Fruit fly (Drosophila melanogaster) whole organism, embryonic: ENCODE data around the gene anox.

ENCODE experiments used
- CG1233 ChIP-seq: fragments of 200-800 bp; sonication (Bioruptor generic); optimal IDR thresholded peaks from 4 replicates; lab custom pipeline; 2018; ENCODE audit warnings: missing biosample characterization, mild to moderate bottlenecking, missing genetic modification characterization
- CG14441 ChIP-seq: fragments of 200-800 bp; sonication (Bioruptor generic); IDR thresholded peaks from 2 replicates; pipeline ENCODE4 v1.3.6; 2022; ENCODE audit warnings: missing biosample characterization, missing genetic modification characterization
- CG14860 ChIP-seq: fragments of 200-800 bp; sonication (Bioruptor generic); IDR thresholded peaks from 3 replicates; pipeline ENCODE4 v1.3.6; 2022; ENCODE audit warnings: missing biosample characterization, missing genetic modification characterization; ENCODE audit not compliant: partially characterized antibody
- CG1603 ChIP-seq: fragments of 200-800 bp; sonication (Bioruptor generic); optimal IDR thresholded peaks from 2 replicates; lab custom pipeline; 2019; ENCODE audit warnings: missing biosample characterization, mild to moderate bottlenecking, missing genetic modification characterization, moderate library complexity
- CG16779 ChIP-seq: fragments of 200-800 bp; sonication (Bioruptor generic); IDR thresholded peaks from 2 replicates; pipeline ENCODE4 v1.3.6; 2022; ENCODE audit warnings: missing biosample characterization, missing genetic modification characterization
- CG17829 ChIP-seq: fragments of 200-800 bp; optimal IDR thresholded peaks from 2 replicates; lab custom pipeline; 2019; ENCODE audit warnings: missing biosample characterization, mild to moderate bottlenecking, missing genetic modification characterization, moderate library complexity
- CG17912 ChIP-seq: fragments of 200-800 bp; sonication (Bioruptor generic); optimal IDR thresholded peaks from 2 replicates; lab custom pipeline; 2018; ENCODE audit warnings: missing biosample characterization, mild to moderate bottlenecking, missing genetic modification characterization
- CG18011 ChIP-seq: fragments of 200-800 bp; sonication (Bioruptor generic); optimal IDR thresholded peaks from 2 replicates; lab custom pipeline; 2017; ENCODE audit warnings: missing biosample characterization, missing genetic modification characterization, mild to moderate bottlenecking, moderate library complexity, missing genotype
- CG1832 ChIP-seq: fragments of 200-800 bp; sonication (Bioruptor generic); optimal IDR thresholded peaks from 2 replicates; lab custom pipeline; 2017; ENCODE audit warnings: missing biosample characterization, mild to moderate bottlenecking, missing genetic modification characterization, inconsistent platforms
- CG2202 ChIP-seq: fragments of 200-800 bp; sonication (Bioruptor generic); optimal IDR thresholded peaks from 2 replicates; lab custom pipeline; 2018; ENCODE audit warnings: missing biosample characterization, mild to moderate bottlenecking, missing genetic modification characterization
- CG2889 ChIP-seq: fragments of 200-800 bp; sonication (Bioruptor generic); IDR thresholded peaks from 3 replicates; pipeline ENCODE4 v1.3.6; 2022; ENCODE audit warnings: missing biosample characterization, missing genetic modification characterization
- CG31388 ChIP-seq: fragments of 200-800 bp; sonication (Bioruptor generic); optimal IDR thresholded peaks from 2 replicates; lab custom pipeline; 2016; ENCODE audit warnings: missing biosample characterization, missing genetic modification characterization
- CG3995 ChIP-seq: fragments of 200-800 bp; sonication (Bioruptor generic); optimal IDR thresholded peaks from 3 replicates; lab custom pipeline; 2016; ENCODE audit warnings: missing biosample characterization, missing genetic modification characterization
- CG4404 ChIP-seq: fragments of 200-800 bp; sonication (Bioruptor generic); IDR thresholded peaks from 2 replicates; pipeline ENCODE4 v1.3.6; 2022; ENCODE audit warnings: missing biosample characterization, missing genetic modification characterization
- CG4820 ChIP-seq: fragments of 200-800 bp; sonication (Bioruptor generic); optimal IDR thresholded peaks from 3 replicates; lab custom pipeline; 2016; ENCODE audit warnings: missing biosample characterization, missing genetic modification characterization
- CG6683 ChIP-seq: fragments of 200-800 bp; sonication (Bioruptor generic); optimal IDR thresholded peaks from 2 replicates; lab custom pipeline; 2017; ENCODE audit warnings: missing biosample characterization, mild to moderate bottlenecking, missing genetic modification characterization, missing genetic modification reagents
- CG7987 ChIP-seq: fragments of 200-800 bp; sonication (Bioruptor generic); optimal IDR thresholded peaks from 2 replicates; lab custom pipeline; 2018; ENCODE audit warnings: missing biosample characterization, mild to moderate bottlenecking, missing genetic modification characterization, moderate library complexity
- CG8281 ChIP-seq: fragments of 200-800 bp; sonication (Bioruptor generic); optimal IDR thresholded peaks from 2 replicates; lab custom pipeline; 2018; ENCODE audit warnings: missing biosample characterization, mild to moderate bottlenecking, missing genetic modification characterization, moderate library complexity
- CG9817 ChIP-seq: fragments of 200-800 bp; sonication (Bioruptor generic); optimal IDR thresholded peaks from 2 replicates; lab custom pipeline; 2018; ENCODE audit warnings: missing biosample characterization, mild to moderate bottlenecking, missing genetic modification characterization, moderate library complexity
- D19A ChIP-seq: fragments of 200-800 bp; optimal IDR thresholded peaks from 3 replicates; lab custom pipeline; 2019; ENCODE audit warnings: missing biosample characterization, mild to moderate bottlenecking, missing genetic modification characterization, moderate library complexity
- Dip2 ChIP-seq: fragments of 200-800 bp; sonication (Bioruptor generic); IDR thresholded peaks from 2 replicates; pipeline ENCODE4 v1.3.6; 2022; ENCODE audit warnings: missing biosample characterization, missing genetic modification characterization
- Doc2 ChIP-seq: fragments of 200-800 bp; sonication (Bioruptor generic); IDR thresholded peaks from 2 replicates; pipeline ENCODE4 v1.3.6; 2022; ENCODE audit warnings: missing biosample characterization, missing genetic modification characterization
- Drgx ChIP-seq: fragments of 200-800 bp; sonication (Bioruptor generic); IDR thresholded peaks from 2 replicates; pipeline ENCODE4 v1.3.6; 2022; ENCODE audit warnings: missing biosample characterization, missing genetic modification characterization
- Ets65A ChIP-seq: fragments of 200-800 bp; sonication (Bioruptor generic); peaks from one replicate; lab custom pipeline; 2016; ENCODE audit warnings: missing biosample characterization, missing genetic modification characterization
- Fer1 ChIP-seq: fragments of 200-800 bp; sonication (Bioruptor generic); optimal IDR thresholded peaks from 2 replicates; lab custom pipeline; 2017; ENCODE audit warnings: missing biosample characterization, mild to moderate bottlenecking, missing genetic modification characterization
- Fer3 ChIP-seq: fragments of 200-800 bp; sonication (Bioruptor generic); optimal IDR thresholded peaks from 2 replicates; lab custom pipeline; 2018; ENCODE audit warnings: missing biosample characterization, mild to moderate bottlenecking, missing genetic modification characterization, moderate library complexity
- Hr51 ChIP-seq, 2 experiments: fragments of 200-800 bp; sonication (Bioruptor generic); optimal IDR thresholded peaks; 2 replicates in 1 of 2; 3 replicates in 1 of 2; lab custom pipeline; 2016 to 2018; ENCODE audit warnings: missing biosample characterization in 2 of 2, missing genetic modification characterization in 2 of 2, mild to moderate bottlenecking in 1 of 2, moderate library complexity in 1 of 2
- MBD-R2 ChIP-seq: fragments of 200-800 bp; sonication (Bioruptor generic); IDR thresholded peaks from 2 replicates; pipeline ENCODE4 v1.3.6; 2022; ENCODE audit warnings: missing biosample characterization, missing genetic modification characterization
- MESR4 ChIP-seq: fragments of 200-800 bp; sonication (Bioruptor generic); optimal IDR thresholded peaks from 2 replicates; lab custom pipeline; 2018; ENCODE audit warnings: missing biosample characterization, mild to moderate bottlenecking, missing genetic modification characterization, moderate library complexity
- Med ChIP-seq: fragments of 200-800 bp; sonication (Bioruptor generic); peaks from one replicate; lab custom pipeline; 2016; ENCODE audit warnings: missing biosample characterization, missing genetic modification characterization, mild to moderate bottlenecking, inconsistent platforms, moderate library complexity
- Opbp ChIP-seq: fragments of 200-800 bp; sonication (Bioruptor generic); IDR thresholded peaks from 3 replicates; pipeline ENCODE4 v1.3.6; 2022; ENCODE audit warnings: missing biosample characterization, missing genetic modification characterization; ENCODE audit not compliant: partially characterized antibody
- Pdp1 ChIP-seq, 2 experiments: fragments of 200-800 bp; sonication (Bioruptor generic); optimal IDR thresholded peaks; 3 replicates each; lab custom pipeline; 2016; ENCODE audit warnings: missing biosample characterization in 2 of 2, missing genetic modification characterization in 2 of 2, mild to moderate bottlenecking in 1 of 2, moderate library complexity in 1 of 2
- Sox102F ChIP-seq: fragments of 200-800 bp; sonication (Bioruptor generic); optimal IDR thresholded peaks from 2 replicates; lab custom pipeline; 2018; ENCODE audit warnings: missing biosample characterization, mild to moderate bottlenecking, missing genetic modification characterization, moderate library complexity
- Sry-δ ChIP-seq: fragments of 200-800 bp; sonication (Bioruptor generic); optimal IDR thresholded peaks from 2 replicates; lab custom pipeline; 2016; ENCODE audit warnings: missing biosample characterization, missing genetic modification characterization
- crol ChIP-seq: fragments of 200-800 bp; sonication (Bioruptor generic); IDR thresholded peaks from 2 replicates; pipeline ENCODE4 v1.3.6; 2022; ENCODE audit warnings: missing biosample characterization, missing genetic modification characterization
- dmrt11E ChIP-seq: fragments of 200-800 bp; sonication (Bioruptor generic); optimal IDR thresholded peaks from 3 replicates; lab custom pipeline; 2018; ENCODE audit warnings: missing biosample characterization, mild to moderate bottlenecking, missing genetic modification characterization, moderate library complexity
- dysf ChIP-seq: fragments of 200-800 bp; sonication (Bioruptor generic); IDR thresholded peaks from 3 replicates; pipeline ENCODE4 v1.3.6; 2022; ENCODE audit warnings: missing biosample characterization, missing genetic modification characterization
- ems ChIP-seq: fragments of 200-800 bp; sonication (Bioruptor generic); optimal IDR thresholded peaks from 3 replicates; lab custom pipeline; 2016; ENCODE audit warnings: missing biosample characterization, missing genetic modification characterization
- fru ChIP-seq: fragments of >200 bp; optimal IDR thresholded peaks from 2 replicates; lab custom pipeline; 2017
- lola ChIP-seq, 3 experiments: fragments of >200 bp in 2 of 3; fragments of 200-800 bp in 1 of 3; sonication (Bioruptor generic) in 1 of 3; optimal IDR thresholded peaks; 2 replicates each; lab custom pipeline; 2017 to 2019; ENCODE audit warnings: missing biosample characterization in 3 of 3, missing genetic modification characterization in 3 of 3, mild to moderate bottlenecking in 1 of 3, moderate library complexity in 1 of 3
- nmo ChIP-seq: fragments of 200-800 bp; sonication (Bioruptor generic); optimal IDR thresholded peaks from 2 replicates; lab custom pipeline; 2018; ENCODE audit warnings: missing biosample characterization, mild to moderate bottlenecking, missing genetic modification characterization, moderate library complexity
- odd ChIP-seq: fragments of 200-800 bp; sonication (Bioruptor generic); optimal IDR thresholded peaks from 2 replicates; lab custom pipeline; 2017; ENCODE audit warnings: missing biosample characterization, mild to moderate bottlenecking, missing genetic modification characterization
- pfk ChIP-seq: fragments of 200-800 bp; sonication (Bioruptor generic); optimal IDR thresholded peaks from 2 replicates; lab custom pipeline; 2018; ENCODE audit warnings: missing biosample characterization, mild to moderate bottlenecking, missing genetic modification characterization, moderate library complexity
- ro ChIP-seq: fragments of 200-800 bp; sonication (Bioruptor generic); IDR thresholded peaks from 2 replicates; pipeline ENCODE4 v1.3.6; 2022; ENCODE audit warnings: missing biosample characterization, missing genetic modification characterization
- slbo ChIP-seq: fragments of 200-800 bp; sonication (Bioruptor generic); IDR thresholded peaks from 2 replicates; pipeline ENCODE4 v1.3.6; 2022; ENCODE audit warnings: missing biosample characterization, missing genetic modification characterization
- slp2 ChIP-seq: fragments of 200-800 bp; sonication (Bioruptor generic); optimal IDR thresholded peaks from 2 replicates; lab custom pipeline; 2016; ENCODE audit warnings: missing biosample characterization, missing genetic modification characterization
- sqz ChIP-seq: fragments of 200-800 bp; sonication (Bioruptor generic); optimal IDR thresholded peaks from 3 replicates; lab custom pipeline; 2018; ENCODE audit warnings: missing biosample characterization, mild to moderate bottlenecking, missing genetic modification characterization
- ttk ChIP-seq: fragments of 200-800 bp; sonication (Bioruptor generic); IDR thresholded peaks from 2 replicates; pipeline ENCODE4 v2.1.2; 2022; ENCODE audit warnings: missing biosample characterization, missing genetic modification characterization
- tup ChIP-seq: fragments of 200-800 bp; sonication (Bioruptor generic); optimal IDR thresholded peaks from 2 replicates; lab custom pipeline; 2016; ENCODE audit warnings: missing biosample characterization, mild to moderate bottlenecking, missing genetic modification characterization, moderate library complexity
- usp ChIP-seq: fragments of >200 bp; optimal IDR thresholded peaks from 2 replicates; lab custom pipeline; 2017; ENCODE audit warnings: missing biosample characterization, missing genetic modification characterization

Gene anox

dm6 chrX:21323933-21324688 is 5.0 kb upstream of the anox start, which contains the start of the genes Dd and CG1486 (continued):
- TF ChIP-seq CG17912 (GFP tag; lab: Kevin White, UChicago) (no peak), nmo (GFP tag; lab: Kevin White, UChicago) (peak; percentile 76), Pdp1 (GFP tag; optimal IDR thresholded peaks at IDR 0.05; lab: Kevin White, UChicago) (peak in 1 of 2 experiments; percentile 73), CG16779 (GFP tag; lab: Robert Waterston, UW) (no peak), dmrt11E (tag; lab: Kevin White, UChicago) (peak; percentile 9), CG31388 (GFP tag; lab: Kevin White, UChicago) (no peak), usp (no peak), CG4404 (no peak), tup (no peak), CG14860 (GFP tag; lab: Robert Waterston, UW) (peak; percentile 87), MBD-R2 (GFP tag; lab: Robert Waterston, UW) (peak; percentile 48; the same call in 1 of the 2 replicates), slbo (GFP tag; lab: Robert Waterston, UW) (peak; percentile 7; the same call in 1 of the 2 replicates), CG3995 (GFP tag; lab: Kevin White, UChicago) (peak; percentile 76), dysf (GFP tag; lab: Robert Waterston, UW) (no peak), D19A (tag; lab: Kevin White, UChicago) (peak; percentile 17), Fer3 (tag; lab: Kevin White, UChicago) (no peak), CG1603 (tag; lab: Kevin White, UChicago) (peak; percentile 79), Fer1 (no peak), ro (GFP tag; lab: Robert Waterston, UW) (no peak), CG4820 (GFP tag; lab: Kevin White, UChicago) (no peak), slp2 (GFP tag; lab: Kevin White, UChicago) (no peak), crol (no peak), CG2202 (tag; lab: Kevin White, UChicago) (no peak), MESR4 (GFP tag; lab: Kevin White, UChicago) (peak; percentile 71), Opbp (GFP tag; lab: Robert Waterston, UW) (peak; percentile 84), CG17829 (tag; lab: Kevin White, UChicago) (peak; percentile 35), CG8281 (no peak), CG1832 (GFP tag; lab: Kevin White, UChicago) (no peak), CG7987 (no peak), CG2889 (GFP tag; lab: Robert Waterston, UW) (no peak), Drgx (GFP tag; lab: Robert Waterston, UW) (no peak), Dip2 (GFP tag; lab: Robert Waterston, UW) (no peak), Ets65A (peak; percentile 16), odd (GFP tag; lab: Kevin White, UChicago) (no peak), CG18011 (no peak), Doc2 (GFP tag; lab: Robert Waterston, UW) (no peak), CG1233 (GFP tag; lab: Kevin White, UChicago) (no peak), Hr51 (GFP tag; optimal IDR thresholded peaks at IDR 0.05; lab: Kevin White, UChicago) (no peak), lola (GFP tag; optimal IDR thresholded peaks at IDR 0.05; lab: Kevin White, UChicago) (no peak), ttk (GFP tag; lab: Robert Waterston, UW) (no peak), pfk (GFP tag; lab: Kevin White, UChicago) (no peak), CG9817 (tag; lab: Kevin White, UChicago) (peak; percentile 16), CG6683 (GFP tag; lab: Kevin White, UChicago) (no peak), Sox102F (GFP tag; lab: Kevin White, UChicago) (no peak), ems (GFP tag; lab: Kevin White, UChicago) (no peak), CG14441 (GFP tag; lab: Robert Waterston, UW) (no peak), fru (lab: Kevin White, UChicago) (no peak), Med (GFP tag; lab: Kevin White, UChicago) (peak; percentile 86), sqz (GFP tag; lab: Kevin White, UChicago) (no peak), Sry-δ (GFP tag; lab: Kevin White, UChicago) (peak; percentile 90)
